Fruit fly (Drosophila melanogaster): Measurements from ENCODE around the gene CG31668.

CG31668 gene

dm6 chr2L:2196590-2197474 is 9.1 kb downstream of the CG31668 start (continued):
- no peak for TF ChIP-seq zen2 (GFP tag; IDR thresholded peaks at IDR 0.05; ENCODE audit: partially characterized antibody)
- peak; percentile 7 for TF ChIP-seq Sry-δ (GFP tag; optimal IDR thresholded peaks at IDR 0.05)
- TF ChIP-seq CG12744 (GFP tag; optimal IDR thresholded peaks at IDR 0.05), result peak; percentile 47
- TF ChIP-seq CG18011 (GFP tag; optimal IDR thresholded peaks at IDR 0.05), result no peak
- TF ChIP-seq mld (GFP tag; IDR thresholded peaks at IDR 0.05; ENCODE audit: partially characterized antibody), result no peak
- no peak for TF ChIP-seq trh (GFP tag; optimal IDR thresholded peaks at IDR 0.05)
- peak; percentile 69 for TF ChIP-seq CG11504 (tag; optimal IDR thresholded peaks at IDR 0.05)
- TF ChIP-seq Oli (tag; optimal IDR thresholded peaks at IDR 0.05), result peak; percentile 60
- TF ChIP-seq aop (GFP tag; IDR thresholded peaks at IDR 0.05), result no peak
- peak; percentile 52 for TF ChIP-seq CG2116 (GFP tag; optimal IDR thresholded peaks at IDR 0.05)
- peak; percentile 35 for TF ChIP-seq ewg (GFP tag; optimal IDR thresholded peaks at IDR 0.05)
- no peak for TF ChIP-seq CG30020 (tag; optimal IDR thresholded peaks at IDR 0.05)
- no peak for TF ChIP-seq vnd (GFP tag; IDR thresholded peaks at IDR 0.05; ENCODE audit: partially characterized antibody)
- TF ChIP-seq exex (tag; optimal IDR thresholded peaks at IDR 0.05), result peak; percentile 64
- TF ChIP-seq D19A (tag; optimal IDR thresholded peaks at IDR 0.05), result peak; percentile 61
- peak; percentile 64 for TF ChIP-seq CG15269 (tag; optimal IDR thresholded peaks at IDR 0.05)
- peak; percentile 62 for TF ChIP-seq CG6765 (GFP tag; optimal IDR thresholded peaks at IDR 0.05)
- TF ChIP-seq CG11456 (GFP tag; IDR thresholded peaks at IDR 0.05), result no peak
- TF ChIP-seq Optix (GFP tag; IDR thresholded peaks at IDR 0.05), result no peak
- TF ChIP-seq ato (GFP tag; IDR thresholded peaks at IDR 0.05; ENCODE audit: partially characterized antibody), result no peak
- TF ChIP-seq lab (GFP tag; optimal IDR thresholded peaks at IDR 0.05), result peak; percentile 74
- no peak for TF ChIP-seq wor (GFP tag; IDR thresholded peaks at IDR 0.05)
- TF ChIP-seq chm (GFP tag; IDR thresholded peaks at IDR 0.05), result no peak
- TF ChIP-seq fu2 (GFP tag; optimal IDR thresholded peaks at IDR 0.05), result no peak
- peak; percentile 66 for TF ChIP-seq fd64A (GFP tag; optimal IDR thresholded peaks at IDR 0.05)
- peak; percentile 62 for TF ChIP-seq Hr3 (GFP tag; optimal IDR thresholded peaks at IDR 0.05)
- no peak for TF ChIP-seq CG11695 (GFP tag; IDR thresholded peaks at IDR 0.05)
- no peak for TF ChIP-seq dan (GFP tag; IDR thresholded peaks at IDR 0.05)
- no peak for TF ChIP-seq ara (GFP tag; IDR thresholded peaks at IDR 0.05)
- no peak for TF ChIP-seq dysf (GFP tag; IDR thresholded peaks at IDR 0.05)
- TF ChIP-seq chif (GFP tag; optimal IDR thresholded peaks at IDR 0.05), result peak; percentile 9 to 10
- TF ChIP-seq Mad (GFP tag; optimal IDR thresholded peaks at IDR 0.05), result no peak
- no peak for TF ChIP-seq B-H1 (GFP tag; IDR thresholded peaks at IDR 0.05)
- TF ChIP-seq Nf-YB (GFP tag; optimal IDR thresholded peaks at IDR 0.05), result peak; percentile 80
- TF ChIP-seq CG8281 (tag; optimal IDR thresholded peaks at IDR 0.05), result peak; percentile 14
- peak; percentile 55 for TF ChIP-seq CG13775 (GFP tag; optimal IDR thresholded peaks at IDR 0.05)
- peak; percentile 37 for TF ChIP-seq dmrt99B (tag; optimal IDR thresholded peaks at IDR 0.05)
- peak; percentile 85 for TF ChIP-seq Hmr (GFP tag; optimal IDR thresholded peaks at IDR 0.05)
- TF ChIP-seq CG15601 (tag; optimal IDR thresholded peaks at IDR 0.05), result peak; percentile 64
- peak; percentile 59 for TF ChIP-seq lilli (GFP tag; optimal IDR thresholded peaks at IDR 0.05)
- peak in 1 of 2 experiments; percentile 81 for TF ChIP-seq Pdp1 (GFP tag; optimal IDR thresholded peaks at IDR 0.05)
- TF ChIP-seq CoRest (tag; optimal IDR thresholded peaks at IDR 0.05), result peak; percentile 67
- TF ChIP-seq sd (tag; optimal IDR thresholded peaks at IDR 0.05), result peak; percentile 97
- TF ChIP-seq CG18764 (GFP tag; optimal IDR thresholded peaks at IDR 0.05), result peak; percentile 4
- no peak for TF ChIP-seq jigr1 (GFP tag; IDR thresholded peaks at IDR 0.05)
- TF ChIP-seq cato (GFP tag; optimal IDR thresholded peaks at IDR 0.05; ENCODE audit: borderline replicate concordance), result no peak
- TF ChIP-seq HLH54F (GFP tag; optimal IDR thresholded peaks at IDR 0.05), result peak; percentile 66
- peak; percentile 91 for TF ChIP-seq pros (GFP tag; optimal IDR thresholded peaks at IDR 0.05)
